Fruit fly (Drosophila melanogaster) ovary, adult (tissue): Measurements from ENCODE around the gene Pdhb.
A peak's percentile ranks its signal among the peaks of the same experiment; 100 is the strongest.

ENCODE experiments used
- CG17801 ChIP-seq: fragments of 200-800 bp; optimal IDR thresholded peaks from 2 replicates; lab custom pipeline; 2019; ENCODE audit warnings: missing biosample characterization, mild to moderate bottlenecking, missing genetic modification characterization, moderate library complexity; ENCODE audit not compliant: partially characterized antibody

The Pdhb gene

dm6 chr3R:29111795-29112194, 1.1 kb upstream of the Pdhb start:
- TF ChIP-seq CG17801 = no peak

- no peak for TF ChIP-seq CG17801
These were observed 521 bp downstream of the Pdhb start for dm6 chr3R:29113392-29113791.

dm6 chr3R:29116167-29116725, 3.4 kb downstream of the Pdhb start, which contains the start of gene Atg14:
Gene Atg14 (plus strand): TSS chr3R:29116391.
- peak; percentile 51 for TF ChIP-seq CG17801

- peak; percentile 41 for TF ChIP-seq CG17801
These were observed 10.1 kb downstream of the Pdhb start, which contains the start of the genes yem and Ctl2 for dm6 chr3R:29122817-29123611. Gene yem (minus strand): TSS chr3R:29122879. Gene Ctl2 (plus strand): TSS chr3R:29123370.

DNA sequence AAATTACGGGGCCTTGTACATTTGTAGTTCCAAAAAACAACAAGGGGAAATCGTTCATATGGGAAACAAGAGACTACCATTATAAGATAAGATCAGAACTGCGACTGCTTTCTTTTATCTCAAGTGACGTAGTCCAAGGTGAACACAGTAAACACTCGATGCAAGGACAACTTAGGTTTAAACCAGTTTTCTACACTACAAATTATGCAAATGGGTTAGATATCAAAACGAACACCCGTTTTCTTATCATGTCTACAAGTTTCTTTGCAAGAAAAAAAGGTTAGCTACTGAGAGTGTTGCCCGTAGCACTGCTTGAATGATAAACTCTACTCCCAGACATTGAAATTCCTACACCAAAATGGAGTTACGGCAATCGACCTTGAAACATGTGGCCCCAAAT, 11.3 kb downstream of the Pdhb start:
- peak; percentile 76 for TF ChIP-seq CG17801

DNA sequence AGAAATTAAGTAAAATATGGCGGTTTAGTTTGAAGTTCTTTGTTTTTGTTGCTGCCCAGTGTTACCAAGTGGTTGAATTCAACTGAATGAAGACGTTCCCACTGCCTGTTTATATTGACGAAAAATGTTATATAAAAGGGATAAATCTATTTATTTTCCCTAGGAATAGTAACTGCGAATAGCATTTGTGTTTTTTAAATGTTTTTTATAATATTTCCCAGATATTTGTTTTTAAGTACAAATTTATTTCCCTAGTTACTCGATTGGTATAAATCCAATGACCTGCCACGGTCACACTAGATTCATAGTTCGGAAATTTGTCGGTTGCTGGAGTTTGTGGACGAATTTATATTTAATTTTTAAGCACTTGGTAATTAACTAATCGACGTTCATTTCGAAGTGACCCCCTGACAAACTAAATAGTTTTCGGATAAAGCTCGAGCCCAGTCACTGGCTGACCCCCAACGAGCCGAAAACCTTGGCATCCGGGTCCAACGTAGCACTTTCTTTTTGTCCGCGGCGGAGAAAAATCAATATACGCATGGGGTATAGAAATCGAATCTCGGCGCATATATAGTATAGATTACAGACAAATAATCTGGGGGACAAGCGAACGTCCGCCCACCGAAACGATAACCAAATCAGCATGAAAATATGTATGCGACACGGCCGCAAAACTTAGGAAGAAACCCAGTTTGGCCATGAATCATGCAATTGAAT, 18.2 kb downstream of the Pdhb start, which contains the start of the genes dgt6 and Vha100-1:
TSS of gene dgt6 (minus strand) at position 71 of the 720 bp plus-strand sequence.
TSS of gene Vha100-1 (plus strand) at position 292 of the 720 bp plus-strand sequence.
- TF ChIP-seq CG17801 = peak; percentile 36

dm6 chr3R:29138407-29138806, 25.5 kb downstream of the Pdhb start, which contains the start of the genes Alg13 and superdeath:
Gene Alg13 (minus strand): TSS chr3R:29138573.
Gene superdeath (plus strand): TSS chr3R:29138662.
- no peak for TF ChIP-seq CG17801

DNA sequence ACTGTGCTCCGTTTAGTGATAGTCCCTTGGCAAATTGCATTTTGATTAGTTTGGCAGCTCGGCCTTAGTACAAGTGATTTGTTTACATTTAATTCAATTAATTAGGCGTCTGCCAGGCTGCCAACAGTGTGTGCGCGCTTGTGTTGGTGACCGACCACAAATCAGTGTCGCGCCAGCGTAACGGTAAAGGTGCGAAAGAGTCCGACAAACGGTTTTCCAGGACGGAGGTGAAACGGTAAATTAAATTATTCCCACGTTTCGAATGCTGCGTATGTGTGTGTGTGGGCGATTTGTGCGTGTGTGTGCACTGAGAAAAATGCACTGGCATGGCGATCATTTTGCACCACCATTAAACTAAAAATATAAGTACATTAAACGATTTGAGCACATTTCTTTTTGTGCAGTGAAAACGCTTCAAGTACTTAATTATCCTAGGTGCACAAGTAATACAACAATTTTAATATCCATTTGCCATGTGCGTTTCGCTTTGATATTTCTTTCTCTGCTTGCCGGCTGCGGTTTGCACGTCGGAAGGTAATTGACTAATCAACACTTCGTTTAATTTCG, 26.2 kb downstream of the Pdhb start:
- peak; percentile 68 for TF ChIP-seq CG17801

dm6 chr3R:29139767-29140755, 27.2 kb downstream of the Pdhb start:
- no peak for TF ChIP-seq CG17801

- no peak for TF ChIP-seq CG17801
These were observed 33.8 kb downstream of the Pdhb start, which contains the start of gene CG14511 for dm6 chr3R:29146710-29147109. Gene CG14511 (minus strand): TSS chr3R:29146893.

DNA sequence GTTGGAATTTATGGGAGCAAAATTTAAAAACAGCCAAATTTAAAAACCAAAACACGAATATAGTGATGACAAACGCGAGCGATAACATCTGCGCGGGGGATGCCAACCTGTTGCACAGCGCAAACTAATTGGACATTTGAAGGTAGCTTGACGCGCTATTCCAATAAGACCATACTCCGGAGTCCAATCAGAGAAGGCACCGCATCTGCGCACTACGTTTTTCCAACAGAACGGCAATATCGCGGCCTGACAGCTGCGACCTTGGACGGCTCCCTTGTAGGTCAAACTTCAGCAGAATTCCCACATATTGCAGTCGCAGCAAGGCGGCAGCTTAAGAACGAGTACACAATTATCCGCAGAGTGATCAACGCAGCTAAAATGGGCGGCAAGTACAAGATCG, 35.2 kb downstream of the Pdhb start, which contains the start of the genes CG11882 and Pglym78:
TSS of gene CG11882 (minus strand) at position 101 of the 400 bp plus-strand sequence.
TSS of gene Pglym78 (plus strand) at position 177 of the 400 bp plus-strand sequence.
- TF ChIP-seq CG17801 = no peak

- TF ChIP-seq CG17801 = peak; percentile 70
These were observed 38.8 kb downstream of the Pdhb start, which contains the start of gene eIF2D for dm6 chr3R:29151621-29152092. Gene eIF2D (minus strand): TSS chr3R:29151794.

- TF ChIP-seq CG17801 = peak; percentile 62
These were observed 40.4 kb downstream of the Pdhb start, which contains the start of the genes Slbp and Rpn2 for dm6 chr3R:29153197-29153644. Gene Slbp (minus strand): TSS chr3R:29153266. Gene Rpn2 (plus strand): TSS chr3R:29153524.
